Fruit fly (Drosophila melanogaster): Measurements from ENCODE around the gene Naa40.
A peak's percentile ranks its signal among the peaks of the same experiment; 100 is the strongest.

Naa40 gene

DNA sequence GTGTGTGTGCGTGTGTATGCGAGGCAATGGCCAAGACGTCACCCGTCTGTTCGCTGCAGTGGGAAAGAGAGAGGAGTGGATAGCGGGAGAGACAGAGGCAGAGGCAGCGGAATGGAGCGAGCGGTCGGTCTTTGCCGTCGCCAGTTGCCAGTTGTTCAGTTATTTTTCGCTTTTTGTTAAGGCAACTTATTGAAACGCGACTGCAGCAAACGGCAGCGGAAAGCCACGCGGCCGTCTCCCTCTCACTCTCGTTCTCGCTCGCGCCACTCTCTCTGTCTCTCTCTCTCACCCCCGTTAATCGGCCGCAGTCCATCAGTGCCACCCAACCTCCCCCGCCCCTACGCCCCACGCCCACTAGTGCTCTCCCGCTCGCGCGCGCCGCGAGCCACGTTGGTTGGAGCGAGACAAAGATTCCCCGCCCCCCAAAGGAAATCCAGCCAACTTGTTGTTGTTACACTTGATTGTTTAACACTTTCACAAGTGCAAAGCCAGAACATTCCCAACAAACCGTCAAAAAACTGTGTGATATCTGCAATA, 48.1 kb upstream of the Naa40 start (continued):
- TF ChIP-seq CG2202 (tag; optimal IDR thresholded peaks at IDR 0.05) (no peak), CG4404 (GFP tag; IDR thresholded peaks at IDR 0.05) (no peak), CG4730 (GFP tag; IDR thresholded peaks at IDR 0.05) (no peak), wor (GFP tag; IDR thresholded peaks at IDR 0.05) (no peak), CG10267 (tag; optimal IDR thresholded peaks at IDR 0.05) (no peak), CG32767 (GFP tag; IDR thresholded peaks at IDR 0.05) (no peak; the same call in 1 of the 2 replicates), Max (GFP tag; optimal IDR thresholded peaks at IDR 0.05) (no peak), yki (optimal IDR thresholded peaks at IDR 0.05) (peak; percentile 83), CG12236 (GFP tag; optimal IDR thresholded peaks at IDR 0.05) (no peak), corto (GFP tag; optimal IDR thresholded peaks at IDR 0.05) (no peak), CG8290 (GFP tag; optimal IDR thresholded peaks at IDR 0.05) (no peak), CG8290 (tag; optimal IDR thresholded peaks at IDR 0.05) (peak in 1 of 2 experiments; percentile 80), CG12942 (GFP tag; optimal IDR thresholded peaks at IDR 0.05) (no peak), fu2 (GFP tag; optimal IDR thresholded peaks at IDR 0.05) (no peak), D19B (GFP tag; optimal IDR thresholded peaks at IDR 0.05) (no peak), CG17829 (tag; optimal IDR thresholded peaks at IDR 0.05) (no peak), Hr39 (optimal IDR thresholded peaks at IDR 0.05) (no peak), Spps (tag; optimal IDR thresholded peaks at IDR 0.05) (no peak), sqz (GFP tag; optimal IDR thresholded peaks at IDR 0.05) (no peak), CG12744 (GFP tag; optimal IDR thresholded peaks at IDR 0.05) (no peak), ssp (GFP tag; IDR thresholded peaks at IDR 0.05) (no peak), dan (GFP tag; IDR thresholded peaks at IDR 0.05) (no peak), ap (GFP tag; IDR thresholded peaks at IDR 0.05) (no peak), en (GFP tag; optimal IDR thresholded peaks at IDR 0.05) (no peak), NFAT (GFP tag; IDR thresholded peaks at IDR 0.05) (peak; percentile 72), maf-S (GFP tag; optimal IDR thresholded peaks at IDR 0.05) (no peak), Vsx1 (GFP tag; optimal IDR thresholded peaks at IDR 0.05) (no peak), CG17186 (GFP tag; optimal IDR thresholded peaks at IDR 0.05) (no peak), tll (GFP tag; optimal IDR thresholded peaks at IDR 0.05) (no peak), CTCF (GFP tag; optimal IDR thresholded peaks at IDR 0.05) (no peak), mld (GFP tag; IDR thresholded peaks at IDR 0.05; ENCODE audit: partially characterized antibody) (no peak), crc (GFP tag; optimal IDR thresholded peaks at IDR 0.05) (no peak), nmo (GFP tag; optimal IDR thresholded peaks at IDR 0.05) (no peak), B-H2 (GFP tag; optimal IDR thresholded peaks at IDR 0.05) (peak; percentile 11), ac (GFP tag; optimal IDR thresholded peaks at IDR 0.05) (no peak), CG12299 (tag; optimal IDR thresholded peaks at IDR 0.05) (no peak), CG11456 (GFP tag; IDR thresholded peaks at IDR 0.05) (no peak), CG10366 (GFP tag; IDR thresholded peaks at IDR 0.05) (no peak), gfzf (GFP tag; optimal IDR thresholded peaks at IDR 0.05) (no peak), CG4360 (GFP tag; IDR thresholded peaks at IDR 0.05) (no peak; the same call in none of the 2 replicates), CG3838 (GFP tag; optimal IDR thresholded peaks at IDR 0.05) (no peak), CG13123 (GFP tag; optimal IDR thresholded peaks at IDR 0.05) (no peak), sens (GFP tag) (no peak), Lhr (GFP tag; optimal IDR thresholded peaks at IDR 0.05) (no peak), CG31388 (GFP tag; optimal IDR thresholded peaks at IDR 0.05) (no peak), CG16863 (GFP tag; optimal IDR thresholded peaks at IDR 0.05) (no peak), seq (GFP tag; IDR thresholded peaks at IDR 0.05) (peak; percentile 77), HLH54F (GFP tag; optimal IDR thresholded peaks at IDR 0.05) (no peak), Hmx (GFP tag; optimal IDR thresholded peaks at IDR 0.05) (no peak), pfk (GFP tag; optimal IDR thresholded peaks at IDR 0.05) (peak; percentile 28), CG9437 (GFP tag; optimal IDR thresholded peaks at IDR 0.05) (no peak), CG7963 (GFP tag; IDR thresholded peaks at IDR 0.05; ENCODE audit: partially characterized antibody) (0 out of 3 replicates have a peak, but pooled peaks have one; percentile 25), CG9876 (GFP tag; optimal IDR thresholded peaks at IDR 0.05) (no peak), sisA (GFP tag; IDR thresholded peaks at IDR 0.05) (no peak)
